Fruit fly (Drosophila melanogaster) whole organism, embryonic: ENCODE data around the gene cerv.

ENCODE experiments used
- Bgb ChIP-seq: fragments of 200-800 bp; sonication (Bioruptor generic); IDR thresholded peaks from 2 replicates; pipeline ENCODE4 v1.3.6; 2022; ENCODE audit warnings: missing biosample characterization, missing genetic modification characterization; ENCODE audit not compliant: partially characterized antibody
- CG10147 ChIP-seq: fragments of 200-800 bp; sonication (Bioruptor generic); optimal IDR thresholded peaks from 2 replicates; lab custom pipeline; 2019; ENCODE audit warnings: missing biosample characterization, mild to moderate bottlenecking, missing genetic modification characterization, moderate library complexity
- CG10321 ChIP-seq: fragments of 200-800 bp; sonication (Bioruptor generic); IDR thresholded peaks from 2 replicates; pipeline ENCODE4 v1.3.6; 2022; ENCODE audit warnings: missing biosample characterization, missing genetic modification characterization
- CG11398 ChIP-seq: fragments of 200-800 bp; sonication (Bioruptor generic); optimal IDR thresholded peaks from 2 replicates; lab custom pipeline; 2016; ENCODE audit warnings: missing biosample characterization, missing genetic modification characterization
- CG12391 ChIP-seq: fragments of 200-800 bp; sonication (Bioruptor generic); optimal IDR thresholded peaks from 3 replicates; lab custom pipeline; 2018; ENCODE audit warnings: missing biosample characterization, mild to moderate bottlenecking, missing genetic modification characterization, moderate library complexity
- CG12744 ChIP-seq: fragments of 200-800 bp; sonication (Bioruptor generic); optimal IDR thresholded peaks from 2 replicates; lab custom pipeline; 2016; ENCODE audit warnings: missing biosample characterization, missing genetic modification characterization
- CG13287 ChIP-seq: fragments of 200-800 bp; sonication (Bioruptor generic); IDR thresholded peaks from 2 replicates; pipeline ENCODE4 v1.3.6; 2022; ENCODE audit warnings: missing biosample characterization, missing genetic modification characterization; ENCODE audit not compliant: partially characterized antibody
- CG13296 ChIP-seq: fragments of 200-800 bp; sonication (Bioruptor generic); optimal IDR thresholded peaks from 3 replicates; lab custom pipeline; 2018; ENCODE audit warnings: missing biosample characterization, mild to moderate bottlenecking, missing genetic modification characterization
- CG15011 ChIP-seq: fragments of 200-800 bp; sonication (Bioruptor generic); optimal IDR thresholded peaks from 3 replicates; lab custom pipeline; 2018; ENCODE audit warnings: missing biosample characterization, mild to moderate bottlenecking, missing genetic modification characterization
- CG15514 ChIP-seq: fragments of 200-800 bp; sonication (Bioruptor generic); optimal IDR thresholded peaks from 3 replicates; lab custom pipeline; 2017; ENCODE audit warnings: missing biosample characterization, missing genetic modification characterization, mild to moderate bottlenecking, moderate library complexity, missing genetic modification reagents
- CG15601 ChIP-seq: fragments of 200-800 bp; sonication (Bioruptor generic); optimal IDR thresholded peaks from 3 replicates; lab custom pipeline; 2019; ENCODE audit warnings: missing biosample characterization, mild to moderate bottlenecking, missing genetic modification characterization, moderate library complexity
- CG16813 ChIP-seq: fragments of 200-800 bp; sonication (Bioruptor generic); IDR thresholded peaks from 3 replicates; pipeline ENCODE4 v1.3.6; 2022; ENCODE audit warnings: missing biosample characterization, missing genetic modification characterization; ENCODE audit not compliant: partially characterized antibody
- CG18262 ChIP-seq: fragments of 200-800 bp; optimal IDR thresholded peaks from 3 replicates; lab custom pipeline; 2019; ENCODE audit warnings: missing biosample characterization, mild to moderate bottlenecking, missing genetic modification characterization, moderate library complexity
- CG30020 ChIP-seq: fragments of 200-800 bp; optimal IDR thresholded peaks from 2 replicates; lab custom pipeline; 2019; ENCODE audit warnings: missing biosample characterization, mild to moderate bottlenecking, missing genetic modification characterization, moderate library complexity
- CG3065 ChIP-seq: fragments of 200-800 bp; sonication (Bioruptor generic); optimal IDR thresholded peaks from 2 replicates; lab custom pipeline; 2016; ENCODE audit warnings: missing biosample characterization, missing genetic modification characterization
- CG32532 ChIP-seq: fragments of 200-800 bp; sonication (Bioruptor generic); IDR thresholded peaks from 2 replicates; pipeline ENCODE4 v1.3.6; 2022; ENCODE audit warnings: missing biosample characterization, missing genetic modification characterization
- CG43689 ChIP-seq: fragments of 200-800 bp; sonication (Bioruptor generic); IDR thresholded peaks from 2 replicates; pipeline ENCODE4 v1.3.6; 2022; ENCODE audit warnings: missing biosample characterization, missing genetic modification characterization
- CG5245 ChIP-seq: fragments of 200-800 bp; sonication (Bioruptor generic); optimal IDR thresholded peaks from 3 replicates; lab custom pipeline; 2016; ENCODE audit warnings: missing biosample characterization, missing genetic modification characterization
- CG7271 ChIP-seq: fragments of 200-800 bp; sonication (Bioruptor generic); optimal IDR thresholded peaks from 2 replicates; lab custom pipeline; 2018; ENCODE audit warnings: missing biosample characterization, mild to moderate bottlenecking, missing genetic modification characterization, moderate library complexity
- CG7745 ChIP-seq: fragments of 200-800 bp; sonication (Bioruptor generic); optimal IDR thresholded peaks from 2 replicates; lab custom pipeline; 2018; ENCODE audit warnings: missing biosample characterization, mild to moderate bottlenecking, missing genetic modification characterization, moderate library complexity
- CG7928 ChIP-seq: fragments of 200-800 bp; sonication (Bioruptor generic); optimal IDR thresholded peaks from 2 replicates; lab custom pipeline; 2017; ENCODE audit warnings: missing biosample characterization, mild to moderate bottlenecking, missing genetic modification characterization
- CG8290 ChIP-seq, 3 experiments: fragments of 200-800 bp; sonication (Bioruptor generic); optimal IDR thresholded peaks; 2 replicates each; lab custom pipeline; 2016 to 2019; ENCODE audit warnings: missing biosample characterization in 3 of 3, missing genetic modification characterization in 3 of 3, mild to moderate bottlenecking in 2 of 3, moderate library complexity in 1 of 3
- Doc3 ChIP-seq: fragments of 200-800 bp; sonication (Bioruptor generic); IDR thresholded peaks from 3 replicates; pipeline ENCODE4 v1.3.6; 2022; ENCODE audit warnings: missing biosample characterization, missing genetic modification characterization; ENCODE audit not compliant: partially characterized antibody
- E2f2 ChIP-seq: fragments of 200-800 bp; sonication (Bioruptor generic); IDR thresholded peaks from 2 replicates; pipeline ENCODE4 v1.3.6; 2022; ENCODE audit warnings: missing biosample characterization, missing genetic modification characterization
- GATAe ChIP-seq: fragments of 200-800 bp; sonication (Bioruptor generic); conservative IDR thresholded peaks from 2 replicates; pipeline ENCODE4 v1.3.6; 2022; ENCODE audit warnings: missing biosample characterization, missing genetic modification characterization
- Mes4 ChIP-seq: fragments of 200-800 bp; sonication (Bioruptor generic); optimal IDR thresholded peaks from 2 replicates; lab custom pipeline; 2016; ENCODE audit warnings: missing biosample characterization, missing genetic modification characterization
- NC2β ChIP-seq: fragments of 200-800 bp; sonication (Bioruptor generic); optimal IDR thresholded peaks from 2 replicates; lab custom pipeline; 2016; ENCODE audit warnings: missing biosample characterization, missing genetic modification characterization
- Nf-YC ChIP-seq: fragments of 200-800 bp; optimal IDR thresholded peaks from 3 replicates; lab custom pipeline; 2019; ENCODE audit warnings: missing biosample characterization, mild to moderate bottlenecking, missing genetic modification characterization, moderate library complexity
- Rfx ChIP-seq: fragments of 200-800 bp; sonication (Bioruptor generic); IDR thresholded peaks from 2 replicates; pipeline ENCODE4 v1.3.6; 2022; ENCODE audit warnings: missing biosample characterization, missing genetic modification characterization
- Scr ChIP-seq: fragments of 200-800 bp; sonication (Bioruptor generic); IDR thresholded peaks from 2 replicates; pipeline ENCODE4 v1.3.6; 2022; ENCODE audit warnings: missing biosample characterization, missing genetic modification characterization; ENCODE audit not compliant: partially characterized antibody
- Six4 ChIP-seq: fragments of 200-800 bp; sonication (Bioruptor generic); optimal IDR thresholded peaks from 2 replicates; lab custom pipeline; 2016; ENCODE audit warnings: missing biosample characterization, missing genetic modification characterization
- Stat92E ChIP-seq, 3 experiments: fragments of >200 bp in 2 of 3; fragments of 200-800 bp in 1 of 3; sonication (Bioruptor generic) in 1 of 3; optimal IDR thresholded peaks; 2 replicates each; lab custom pipeline; 2017 to 2019; ENCODE audit warnings: missing biosample characterization in 3 of 3, missing genetic modification characterization in 3 of 3, mild to moderate bottlenecking in 1 of 3, moderate library complexity in 1 of 3
- Tbp ChIP-seq: fragments of >200 bp; optimal IDR thresholded peaks from 2 replicates; lab custom pipeline; 2018; ENCODE audit warnings: missing biosample characterization, missing genetic modification characterization
- ara ChIP-seq: fragments of 200-800 bp; sonication (Bioruptor generic); IDR thresholded peaks from 2 replicates; pipeline ENCODE4 v1.3.6; 2022; ENCODE audit warnings: missing biosample characterization, missing genetic modification characterization
- br ChIP-seq: fragments of >200 bp; optimal IDR thresholded peaks from 2 replicates; lab custom pipeline; 2017
- cas ChIP-seq: fragments of 200-800 bp; sonication (Bioruptor generic); IDR thresholded peaks from 2 replicates; pipeline ENCODE4 v1.3.6; 2022; ENCODE audit warnings: missing biosample characterization, missing genetic modification characterization
- crc ChIP-seq: fragments of 200-800 bp; sonication (Bioruptor generic); optimal IDR thresholded peaks from 2 replicates; lab custom pipeline; 2016; ENCODE audit warnings: missing biosample characterization, missing genetic modification characterization
- emc ChIP-seq: fragments of 200-800 bp; sonication (Bioruptor generic); optimal IDR thresholded peaks from 2 replicates; lab custom pipeline; 2016; ENCODE audit warnings: missing biosample characterization, missing genetic modification characterization
- grn ChIP-seq: fragments of 200-800 bp; sonication (Bioruptor generic); optimal IDR thresholded peaks from 3 replicates; lab custom pipeline; 2017; ENCODE audit warnings: missing biosample characterization, missing genetic modification characterization
- hkb ChIP-seq, 2 experiments: fragments of 200-800 bp in 1 of 2; fragments of >200 bp in 1 of 2; sonication (Bioruptor generic) in 1 of 2; IDR thresholded peaks in 1 of 2; optimal IDR thresholded peaks in 1 of 2; 2 replicates each; pipeline versions ENCODE4 v1.3.6 to Lab custom; 2017 to 2022; ENCODE audit warnings: missing biosample characterization in 1 of 2, missing genetic modification characterization in 1 of 2
- hth ChIP-seq: fragments of >200 bp; optimal IDR thresholded peaks from 2 replicates; lab custom pipeline; 2017; ENCODE audit warnings: inconsistent platforms
- lilli ChIP-seq: fragments of 200-800 bp; sonication (Bioruptor generic); optimal IDR thresholded peaks from 3 replicates; lab custom pipeline; 2016; ENCODE audit warnings: missing biosample characterization, missing genetic modification characterization
- oc ChIP-seq: fragments of 200-800 bp; sonication (Bioruptor generic); optimal IDR thresholded peaks from 2 replicates; lab custom pipeline; 2018; ENCODE audit warnings: missing biosample characterization, mild to moderate bottlenecking, missing genetic modification characterization, moderate library complexity
- otp ChIP-seq: fragments of 200-800 bp; sonication (Bioruptor generic); IDR thresholded peaks from 3 replicates; pipeline ENCODE4, ENCODE4 v1.3.6; 2022; ENCODE audit warnings: missing biosample characterization, missing genetic modification characterization
- pita ChIP-seq: fragments of 200-800 bp; sonication (Bioruptor generic); optimal IDR thresholded peaks from 2 replicates; lab custom pipeline; 2017; ENCODE audit warnings: missing biosample characterization, mild to moderate bottlenecking, missing genetic modification characterization
- pros ChIP-seq: fragments of 200-800 bp; sonication (Bioruptor generic); optimal IDR thresholded peaks from 3 replicates; lab custom pipeline; 2019; ENCODE audit warnings: missing biosample characterization, mild to moderate bottlenecking, missing genetic modification characterization, moderate library complexity
- shn ChIP-seq: fragments of 200-800 bp; sonication (Bioruptor generic); optimal IDR thresholded peaks from 3 replicates; lab custom pipeline; 2016; ENCODE audit warnings: missing biosample characterization, missing genetic modification characterization
- so ChIP-seq: fragments of 200-800 bp; sonication (Bioruptor generic); IDR thresholded peaks from 3 replicates; pipeline ENCODE4 v1.3.6; 2022; ENCODE audit warnings: missing biosample characterization, missing genetic modification characterization
- tap ChIP-seq: fragments of 200-800 bp; optimal IDR thresholded peaks from 3 replicates; lab custom pipeline; 2019; ENCODE audit warnings: missing biosample characterization, mild to moderate bottlenecking, missing genetic modification characterization, moderate library complexity
- unpg ChIP-seq: fragments of 200-800 bp; sonication (Bioruptor generic); optimal IDR thresholded peaks from 3 replicates; lab custom pipeline; 2018; ENCODE audit warnings: missing biosample characterization, mild to moderate bottlenecking, missing genetic modification characterization, moderate library complexity

The cerv gene

dm6 chrX:15626279-15626678 is 48.3 kb upstream of the cerv start (continued):
- TF ChIP-seq hth (lab: Kevin White, UChicago) = no peak
- TF ChIP-seq pita (GFP tag; lab: Kevin White, UChicago) = no peak
- TF ChIP-seq hkb (optimal IDR thresholded peaks at IDR 0.05; lab: Kevin White, UChicago) = no peak
- TF ChIP-seq hkb (GFP tag; IDR thresholded peaks at IDR 0.05; lab: Robert Waterston, UW) = peak; percentile 23; the same call in 1 of the 2 replicates
- TF ChIP-seq CG10321 (GFP tag; lab: Robert Waterston, UW) = no peak
- TF ChIP-seq CG18262 (tag; lab: Kevin White, UChicago) = peak; percentile 4
- TF ChIP-seq E2f2 (GFP tag; lab: Robert Waterston, UW) = peak; percentile 30; the same call in 1 of the 2 replicates
- TF ChIP-seq CG32532 (GFP tag; lab: Robert Waterston, UW) = peak; percentile 23; the same call in 1 of the 2 replicates
- no peak for TF ChIP-seq br (lab: Kevin White, UChicago)
- TF ChIP-seq CG7745 (tag; lab: Kevin White, UChicago) = no peak
- TF ChIP-seq GATAe (GFP tag; lab: Robert Waterston, UW) = no peak
- no peak for TF ChIP-seq lilli (GFP tag; lab: Kevin White, UChicago)
- TF ChIP-seq grn = peak; percentile 97
- peak; percentile 60; the same call in 1 of the 2 replicates for TF ChIP-seq Bgb
- TF ChIP-seq unpg (GFP tag; lab: Kevin White, UChicago) = peak; percentile 9
- no peak for TF ChIP-seq Six4 (GFP tag; lab: Kevin White, UChicago)
- no peak for TF ChIP-seq tap (tag; lab: Kevin White, UChicago)
- TF ChIP-seq CG7271 (tag; lab: Kevin White, UChicago) = no peak
- TF ChIP-seq cas (GFP tag; lab: Robert Waterston, UW) = no peak
- peak; percentile 28; the same call in 1 of the 3 replicates for TF ChIP-seq so
- peak; percentile 37; the same call in 1 of the 2 replicates for TF ChIP-seq Scr (GFP tag; lab: Robert Waterston, UW)
- TF ChIP-seq CG11398 (GFP tag; lab: Kevin White, UChicago) = no peak
- TF ChIP-seq ara = no peak
- peak; percentile 14 for TF ChIP-seq CG15514
- TF ChIP-seq CG16813 (GFP tag; lab: Robert Waterston, UW) = peak; percentile 7; the same call in 1 of the 3 replicates
- no peak for TF ChIP-seq Nf-YC (tag; lab: Kevin White, UChicago)
- peak; percentile 20; the same call in 1 of the 2 replicates for TF ChIP-seq Rfx
- no peak for TF ChIP-seq crc (GFP tag; lab: Kevin White, UChicago)
- TF ChIP-seq Tbp (GFP tag; lab: Kevin White, UChicago) = no peak
- no peak for TF ChIP-seq Doc3
- no peak for TF ChIP-seq CG12391 (tag; lab: Kevin White, UChicago)
- TF ChIP-seq Stat92E (GFP tag; optimal IDR thresholded peaks at IDR 0.05; lab: Kevin White, UChicago) = no peak
- no peak for TF ChIP-seq shn
- no peak for TF ChIP-seq pros (GFP tag; lab: Kevin White, UChicago)
- TF ChIP-seq NC2β (GFP tag; lab: Kevin White, UChicago) = no peak
- no peak for TF ChIP-seq CG10147 (GFP tag; lab: Kevin White, UChicago)
- no peak for TF ChIP-seq CG13296
- TF ChIP-seq CG43689 = no peak
- TF ChIP-seq CG15011 (GFP tag; lab: Kevin White, UChicago) = no peak
- TF ChIP-seq CG5245 = no peak
- no peak for TF ChIP-seq CG7928 (GFP tag; lab: Kevin White, UChicago)
- TF ChIP-seq Mes4 = no peak
- peak; percentile 11 for TF ChIP-seq CG15601
- no peak for TF ChIP-seq CG3065
- no peak; the same call in 2 of the 3 replicates for TF ChIP-seq otp
- TF ChIP-seq CG13287 (GFP tag; lab: Robert Waterston, UW) = peak; percentile 35; the same call in 1 of the 2 replicates
- TF ChIP-seq emc (GFP tag; lab: Kevin White, UChicago) = no peak
- TF ChIP-seq CG8290 (GFP tag; optimal IDR thresholded peaks at IDR 0.05; lab: Kevin White, UChicago) = peak; percentile 0
- TF ChIP-seq CG8290 (tag; optimal IDR thresholded peaks at IDR 0.05; lab: Kevin White, UChicago) = peak in 1 of 2 experiments; percentile 57
- TF ChIP-seq CG30020 (tag; lab: Kevin White, UChicago) = no peak
- no peak for TF ChIP-seq CG12744
- TF ChIP-seq oc (tag; lab: Kevin White, UChicago) = peak; percentile 55
